Worm (Caenorhabditis elegans): ENCODE measurements around the gene W01B6.6.

DNA sequence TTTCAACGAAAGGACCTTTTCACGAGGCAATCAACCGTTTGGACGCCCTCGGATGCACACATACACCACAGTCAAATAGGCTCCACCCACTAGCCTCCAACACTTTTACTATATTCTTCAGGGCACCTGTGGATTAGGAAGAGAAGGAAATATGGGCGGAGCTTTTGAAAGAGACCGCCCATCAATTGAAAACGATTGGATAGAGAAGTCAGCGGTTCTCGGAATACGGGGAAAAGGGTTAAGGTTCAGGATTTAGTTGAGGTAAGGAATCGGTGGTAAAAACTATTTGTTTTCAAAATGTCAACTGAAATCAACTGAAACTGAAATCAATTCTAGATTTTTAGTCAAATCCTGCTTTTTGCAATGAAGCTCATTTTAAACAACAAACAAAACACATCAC lies 29.5 kb downstream of the W01B6.6 start, which contains the start of gene egl-38:
- no peak for TF ChIP-seq nhr-23 (tag; optimal IDR thresholded peaks at IDR 0.05)
- TF ChIP-seq unc-62 (GFP tag; optimal IDR thresholded peaks at IDR 0.05): no peak
- no peak for TF ChIP-seq lin-11 (tag; optimal IDR thresholded peaks at IDR 0.05)
- TF ChIP-seq F13H6.1 (tag; optimal IDR thresholded peaks at IDR 0.05): no peak
- TF ChIP-seq lin-39 (tag; optimal IDR thresholded peaks at IDR 0.05): no peak
- TF ChIP-seq ZK546.5 (tag; optimal IDR thresholded peaks at IDR 0.05): no peak
- TF ChIP-seq sma-9 (GFP tag; optimal IDR thresholded peaks at IDR 0.05): no peak
- no peak for TF ChIP-seq sma-9 (tag; optimal IDR thresholded peaks at IDR 0.05)
- TF ChIP-seq fos-1 (tag; optimal IDR thresholded peaks at IDR 0.05): no peak
- no peak for TF ChIP-seq skn-1 (tag; optimal IDR thresholded peaks at IDR 0.05)

Measured in whole organism, L2 larva.